Fruit fly (Drosophila melanogaster) whole organism, pupa: ENCODE measurements around the gene vvl.
A peak's percentile ranks its signal among the peaks of the same experiment; 100 is the strongest.

ENCODE experiments used
- CG32121 ChIP-seq: fragments of 200-800 bp; sonication (Bioruptor generic); IDR thresholded peaks from 2 replicates; pipeline ENCODE4 v1.3.6; 2022; ENCODE audit warnings: missing biosample characterization, missing genetic modification characterization
- EcR ChIP-seq: fragments of 200-800 bp; sonication (Bioruptor generic); optimal IDR thresholded peaks from 3 replicates; lab custom pipeline; 2019; ENCODE audit warnings: missing biosample characterization, missing genetic modification characterization, mild to moderate bottlenecking, moderate library complexity, missing genetic modification reagents
- Ets98B ChIP-seq: fragments of 200-800 bp; sonication (Bioruptor generic); IDR thresholded peaks from 2 replicates; pipeline ENCODE4 v1.3.6; 2022; ENCODE audit warnings: missing biosample characterization, missing genetic modification characterization

DNA sequence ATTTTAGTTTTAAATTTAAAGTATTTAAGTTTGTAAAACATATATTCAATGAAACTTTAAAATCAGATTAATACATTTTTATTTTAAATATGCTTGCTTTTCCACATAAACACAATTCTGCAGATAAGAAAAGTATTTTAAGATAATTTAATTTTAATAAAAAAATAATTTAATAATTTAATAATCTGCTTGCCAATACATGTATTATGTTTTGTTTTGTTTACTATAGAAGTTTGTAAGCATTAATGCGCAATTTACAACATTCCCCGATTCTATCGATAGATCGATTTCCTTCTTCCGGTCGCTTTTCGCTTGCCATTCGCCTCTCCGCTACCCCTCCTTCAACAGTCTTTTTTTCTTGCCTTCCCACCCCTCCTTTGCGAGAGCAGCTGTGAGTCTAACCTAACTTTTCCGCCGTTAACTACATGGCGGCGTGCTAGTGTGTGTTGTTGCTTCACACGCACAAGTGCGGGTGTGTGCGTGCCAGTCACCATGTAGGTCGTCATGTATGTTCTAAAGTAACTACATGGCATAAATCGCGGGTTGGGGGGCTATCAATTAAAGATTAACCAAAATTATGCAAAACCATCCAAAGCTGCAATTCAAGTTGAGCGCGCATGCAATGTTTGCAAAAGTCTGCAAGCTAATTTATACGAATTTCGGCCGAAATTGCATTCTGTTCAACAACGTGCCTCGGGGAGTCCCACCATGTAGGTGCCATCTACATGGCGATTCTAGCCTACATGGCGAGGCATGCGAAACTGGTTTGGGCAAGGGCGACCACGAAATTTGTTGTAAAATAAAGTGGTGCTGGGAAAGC lies 46.4 kb upstream of the vvl start:
- no peak for TF ChIP-seq CG32121 (GFP tag; lab: Robert Waterston, UW)
- peak; percentile 3 for TF ChIP-seq EcR (GFP tag; lab: Kevin White, UChicago)
- TF ChIP-seq Ets98B (GFP tag; lab: Robert Waterston, UW): peak; percentile 27
